Worm (Caenorhabditis elegans) whole organism, L4 larva: ENCODE measurements around the gene mgrn-1.

Experiments used
- aly-2 ChIP-seq: sonication (generic microtip); optimal IDR thresholded peaks from 2 replicates; lab custom pipeline; 2018; ENCODE audit warnings: missing biosample characterization, missing genetic modification characterization
- ama-1 ChIP-seq: fragments of 150-350 bp; optimal IDR thresholded peaks from 2 replicates; lab custom pipeline; 2014; ENCODE audit warnings: inconsistent platforms, mixed read lengths
- ceh-62 ChIP-seq: sonication (generic microtip); optimal IDR thresholded peaks from 2 replicates; lab custom pipeline; 2017; ENCODE audit warnings: missing biosample characterization, missing genetic modification characterization
- ctbp-1 ChIP-seq: fragments of 200-800 bp; sonication (Bioruptor generic); IDR thresholded peaks from 2 replicates; pipeline ENCODE4 v1.3.6; 2022; ENCODE audit warnings: missing genetic modification reagents, missing genetic modification characterization, missing compliant biosample characterization
- daf-19 ChIP-seq: fragments of 200-800 bp; sonication (Bioruptor generic); conservative IDR thresholded peaks from 2 replicates; pipeline ENCODE4 v1.3.6; 2022; ENCODE audit warnings: missing genetic modification characterization, missing compliant biosample characterization
- fkh-10 ChIP-seq: fragments of 150-350 bp; optimal IDR thresholded peaks from 2 replicates; lab custom pipeline; 2014; ENCODE audit warnings: missing biosample characterization, missing genetic modification reagents, missing genetic modification characterization
- madf-9 ChIP-seq: fragments of 200-800 bp; sonication (Bioruptor generic); conservative IDR thresholded peaks from 2 replicates; pipeline ENCODE4 v1.3.6; 2022; ENCODE audit warnings: missing genetic modification reagents, missing genetic modification characterization, missing compliant biosample characterization
- mep-1 ChIP-seq: fragments of 150-350 bp; sonication (generic microtip); optimal IDR thresholded peaks from 3 replicates; lab custom pipeline; 2014; ENCODE audit warnings: missing biosample characterization, missing genetic modification characterization
- mes-2 ChIP-seq: sonication (generic microtip); optimal IDR thresholded peaks from 2 replicates; lab custom pipeline; 2016; ENCODE audit warnings: missing genotype, mild to moderate bottlenecking, missing genetic modification characterization, missing compliant biosample characterization; ENCODE audit not compliant: poor library complexity, severe bottlenecking
- mxl-3 ChIP-seq: fragments of 200-800 bp; sonication (Bioruptor generic); optimal IDR thresholded peaks from 2 replicates; lab custom pipeline; 2018; ENCODE audit warnings: mild to moderate bottlenecking, missing genetic modification characterization, missing compliant biosample characterization
- zip-11 ChIP-seq: fragments of 200-800 bp; sonication (Bioruptor generic); IDR thresholded peaks from 2 replicates; pipeline ENCODE4 v1.3.6; 2022; ENCODE audit warnings: missing genetic modification characterization, missing compliant biosample characterization
- zip-2 ChIP-seq: fragments of 150-350 bp; optimal IDR thresholded peaks from 2 replicates; lab custom pipeline; 2014; ENCODE audit warnings: missing biosample characterization, missing genetic modification characterization

DNA sequence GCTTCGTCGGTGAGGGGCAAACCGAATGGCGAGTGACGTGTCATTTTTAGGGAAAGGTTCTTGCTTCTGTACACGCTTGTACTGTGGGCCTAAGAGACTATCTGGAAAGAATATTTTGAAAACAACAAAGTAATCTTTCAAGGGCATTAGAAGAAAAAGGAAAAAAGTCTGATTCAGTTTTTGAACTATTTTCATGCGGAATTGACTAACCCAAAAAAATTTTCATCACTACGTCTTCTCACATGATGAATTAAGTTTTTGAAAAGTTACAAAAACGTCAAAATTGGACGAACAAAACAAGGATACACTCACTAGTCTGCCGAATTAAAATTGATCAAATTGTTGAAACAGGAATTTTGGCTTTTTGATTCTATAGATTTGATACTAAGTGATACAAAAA lies 8.8 kb upstream of the mgrn-1 start, which contains the start of gene C11H1.9:
- no peak for TF ChIP-seq mes-2 (tag; lab: Kevin White, UChicago)
- TF ChIP-seq mep-1, result no peak
- no peak for TF ChIP-seq ctbp-1 (GFP tag; lab: Robert Waterston, UW)
- TF ChIP-seq aly-2 (tag; lab: Kevin White, UChicago), result no peak
- no peak for TF ChIP-seq zip-2 (tag; lab: Kevin White, UChicago)
- TF ChIP-seq fkh-10 (GFP tag; lab: Kevin White, UChicago), result no peak
- no peak for TF ChIP-seq ceh-62 (tag; lab: Kevin White, UChicago)
- no peak for TF ChIP-seq ama-1 (lab: Kevin White, UChicago)
- no peak for TF ChIP-seq mxl-3 (GFP tag; lab: Kevin White, UChicago)
- TF ChIP-seq madf-9 (GFP tag; lab: Robert Waterston, UW), result no peak
- no peak for TF ChIP-seq daf-19 (GFP tag; lab: Robert Waterston, UW)
- no peak for TF ChIP-seq zip-11 (GFP tag; lab: Robert Waterston, UW)
